Worm (Caenorhabditis elegans): ENCODE data around the gene Y38C1AA.1.
A peak's percentile ranks its signal among the peaks of the same experiment; 100 is the strongest.

Gene Y38C1AA.1

ce11 chrIV:247494-247893, 39.5 kb downstream of the Y38C1AA.1 start:
- TF ChIP-seq sptf-1 (tag; optimal IDR thresholded peaks at IDR 0.05) = no peak
- TF ChIP-seq nhr-2 (tag; optimal IDR thresholded peaks at IDR 0.05) = no peak
- TF ChIP-seq elt-3 (tag; optimal IDR thresholded peaks at IDR 0.05) = peak; percentile 7
- TF ChIP-seq nhr-12 (tag; optimal IDR thresholded peaks at IDR 0.05) = no peak

- no peak for TF ChIP-seq drap-1 (GFP tag; optimal IDR thresholded peaks at IDR 0.05)
- TF ChIP-seq lin-32 (GFP tag; optimal IDR thresholded peaks at IDR 0.05) = no peak
- TF ChIP-seq nhr-28 (tag; optimal IDR thresholded peaks at IDR 0.05) = no peak
- no peak for TF ChIP-seq tbx-8 (GFP tag; optimal IDR thresholded peaks at IDR 0.05)
- TF ChIP-seq pha-4 (tag; optimal IDR thresholded peaks at IDR 0.05) = no peak
- no peak for TF ChIP-seq nhr-12 (tag; optimal IDR thresholded peaks at IDR 0.05)
- TF ChIP-seq unc-120 (tag; optimal IDR thresholded peaks at IDR 0.05; ENCODE audit: poor library complexity, severe bottlenecking) = no peak
- TF ChIP-seq elt-3 (tag; optimal IDR thresholded peaks at IDR 0.05) = no peak
- TF ChIP-seq ztf-11 (tag; optimal IDR thresholded peaks at IDR 0.05) = no peak
- no peak for TF ChIP-seq M03D4.4 (tag; optimal IDR thresholded peaks at IDR 0.05)
- no peak for TF ChIP-seq zip-8 (tag; optimal IDR thresholded peaks at IDR 0.05)
- no peak for TF ChIP-seq mls-2 (tag; optimal IDR thresholded peaks at IDR 0.05)
- TF ChIP-seq sem-2 (GFP tag; optimal IDR thresholded peaks at IDR 0.05) = no peak
- no peak for TF ChIP-seq hlh-1 (tag; optimal IDR thresholded peaks at IDR 0.05)
- no peak for TF ChIP-seq nhr-2 (tag; optimal IDR thresholded peaks at IDR 0.05)
Measured at ce11 chrIV:252454-252853, 44.5 kb downstream of the Y38C1AA.1 start, which contains the start of gene grl-19. Gene grl-19 (minus strand): TSS chrIV:252554.

- peak; percentile 78 for TF ChIP-seq pha-4 (tag; optimal IDR thresholded peaks at IDR 0.05)
- TF ChIP-seq blmp-1 (tag; optimal IDR thresholded peaks at IDR 0.05) = no peak
- no peak for TF ChIP-seq lin-32 (GFP tag; optimal IDR thresholded peaks at IDR 0.05)
- no peak for TF ChIP-seq bed-3 (GFP tag; optimal IDR thresholded peaks at IDR 0.05)
- TF ChIP-seq ceh-83 (GFP tag; optimal IDR thresholded peaks at IDR 0.05) = no peak
- peak; percentile 83 for TF ChIP-seq nhr-237 (tag; optimal IDR thresholded peaks at IDR 0.05)
- TF ChIP-seq snpc-4 (tag; optimal IDR thresholded peaks at IDR 0.05) = no peak
- peak; percentile 72 for TF ChIP-seq ces-1 (GFP tag; optimal IDR thresholded peaks at IDR 0.05)
- no peak for TF ChIP-seq tbx-8 (GFP tag; optimal IDR thresholded peaks at IDR 0.05)
- TF ChIP-seq ceh-39 (tag; optimal IDR thresholded peaks at IDR 0.05) = peak; percentile 74
- TF ChIP-seq nhr-2 (tag; optimal IDR thresholded peaks at IDR 0.05) = peak; percentile 10
- TF ChIP-seq lin-13 (tag; optimal IDR thresholded peaks at IDR 0.05) = peak; percentile 89
- TF ChIP-seq mls-2 (tag; optimal IDR thresholded peaks at IDR 0.05) = no peak
- no peak for TF ChIP-seq nhr-76 (tag; optimal IDR thresholded peaks at IDR 0.05)
- no peak for TF ChIP-seq ztf-11 (tag; optimal IDR thresholded peaks at IDR 0.05)
- TF ChIP-seq drap-1 (GFP tag; optimal IDR thresholded peaks at IDR 0.05) = no peak
- no peak for TF ChIP-seq elt-1 (tag; optimal IDR thresholded peaks at IDR 0.05; ENCODE audit: borderline replicate concordance, insufficient read depth)
- no peak for TF ChIP-seq ham-2 (GFP tag; optimal IDR thresholded peaks at IDR 0.05)
- peak; percentile 36 for TF ChIP-seq hlh-1 (tag; optimal IDR thresholded peaks at IDR 0.05)
- TF ChIP-seq cnd-1 (tag; optimal IDR thresholded peaks at IDR 0.05) = peak; percentile 9
- TF ChIP-seq flh-1 (GFP tag; optimal IDR thresholded peaks at IDR 0.05) = no peak
- no peak for TF ChIP-seq M03D4.4 (tag; optimal IDR thresholded peaks at IDR 0.05)
- peak; percentile 87 for TF ChIP-seq lsy-2 (tag; optimal IDR thresholded peaks at IDR 0.05)
- no peak for TF ChIP-seq ceh-43 (GFP tag; optimal IDR thresholded peaks at IDR 0.05)
- no peak for TF ChIP-seq elt-3 (tag; optimal IDR thresholded peaks at IDR 0.05)
- no peak for TF ChIP-seq zip-8 (tag; optimal IDR thresholded peaks at IDR 0.05)
- TF ChIP-seq unc-62 (GFP tag; optimal IDR thresholded peaks at IDR 0.05) = peak; percentile 59
- peak; percentile 8 for TF ChIP-seq unc-120 (tag; optimal IDR thresholded peaks at IDR 0.05; ENCODE audit: poor library complexity, severe bottlenecking)
- TF ChIP-seq mep-1 (tag; optimal IDR thresholded peaks at IDR 0.05) = peak; percentile 95
- no peak for TF ChIP-seq sem-2 (GFP tag; optimal IDR thresholded peaks at IDR 0.05)
- TF ChIP-seq nhr-28 (tag; optimal IDR thresholded peaks at IDR 0.05) = no peak
- TF ChIP-seq sptf-1 (tag; optimal IDR thresholded peaks at IDR 0.05) = no peak
- TF ChIP-seq mab-5 (tag; optimal IDR thresholded peaks at IDR 0.05) = no peak
- TF ChIP-seq nhr-12 (tag; optimal IDR thresholded peaks at IDR 0.05) = no peak
- no peak for TF ChIP-seq unc-39 (tag; optimal IDR thresholded peaks at IDR 0.05)
Measured at ce11 chrIV:255379-255857, 47.4 kb downstream of the Y38C1AA.1 start, which contains the start of gene rcat-1. Gene rcat-1 (minus strand): TSS chrIV:255429.

- TF ChIP-seq flh-1 (GFP tag; optimal IDR thresholded peaks at IDR 0.05) (no peak), ces-1 (GFP tag; optimal IDR thresholded peaks at IDR 0.05) (peak; percentile 4)
Measured at ce11 chrIV:257095-257494, 49.1 kb downstream of the Y38C1AA.1 start, which contains the start of gene R02D3.8. Gene R02D3.8 (minus strand): TSS chrIV:257203.
